Worm (Caenorhabditis elegans): Measurements from ENCODE around the gene T25G12.6.

DNA sequence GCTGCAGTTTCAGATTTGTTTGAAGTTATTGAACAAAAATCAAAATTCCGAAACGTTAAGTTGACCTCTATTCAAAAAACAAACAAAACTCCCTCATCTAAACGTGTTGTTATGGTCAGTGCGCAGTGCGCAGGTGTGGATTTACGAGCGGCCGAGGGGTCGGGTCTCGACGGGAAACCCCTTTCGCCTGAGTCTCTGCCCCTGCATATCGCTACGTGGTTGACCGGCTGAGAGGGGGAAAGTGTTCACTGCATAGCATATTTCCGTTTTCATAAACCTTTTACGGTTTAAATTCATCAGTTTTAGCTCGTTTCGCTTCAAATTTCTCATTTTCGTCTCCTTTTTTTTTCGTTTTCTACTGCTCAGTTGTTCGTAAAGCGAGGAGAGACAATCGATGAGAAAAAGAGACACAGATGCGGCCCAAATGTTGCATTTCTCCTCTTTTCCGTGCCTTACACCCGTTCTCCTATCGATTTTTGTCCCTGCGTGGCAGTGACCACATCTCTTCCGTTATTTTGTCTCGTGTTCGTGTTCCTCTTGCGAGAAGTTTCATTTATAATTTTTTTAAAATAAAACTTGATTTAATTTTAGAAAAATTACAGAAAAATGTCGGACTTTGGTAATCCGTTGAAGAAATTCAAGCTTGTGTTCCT lies 8.0 kb downstream of the T25G12.6 start, which contains the start of gene rab-6.2:
- TF ChIP-seq unc-62 (GFP tag; optimal IDR thresholded peaks at IDR 0.05), result no peak
- TF ChIP-seq ztf-11 (tag; optimal IDR thresholded peaks at IDR 0.05), result no peak
- peak; percentile 9 for TF ChIP-seq sptf-1 (tag; optimal IDR thresholded peaks at IDR 0.05)
- no peak for TF ChIP-seq drap-1 (GFP tag; optimal IDR thresholded peaks at IDR 0.05)
- no peak for TF ChIP-seq elt-1 (tag; optimal IDR thresholded peaks at IDR 0.05; ENCODE audit: borderline replicate concordance, insufficient read depth)
- no peak for TF ChIP-seq lin-13 (tag; optimal IDR thresholded peaks at IDR 0.05)
